Worm (Caenorhabditis elegans) whole organism, midembryonic: ENCODE measurements around the gene C40A11.3.

Experiments used
- T22C8.4 ChIP-seq: fragments of 200-800 bp; sonication (Bioruptor generic); IDR thresholded peaks from 2 replicates; pipeline ENCODE4 v1.3.6; 2022; ENCODE audit warnings: missing genetic modification characterization, missing compliant biosample characterization
- flt-1 ChIP-seq: fragments of 200-800 bp; sonication (Bioruptor generic); IDR thresholded peaks from 2 replicates; pipeline ENCODE4 v1.3.6; 2022; ENCODE audit warnings: missing genetic modification characterization, missing compliant biosample characterization
- klf-2 ChIP-seq: fragments of 200-800 bp; sonication (Bioruptor generic); conservative IDR thresholded peaks from 2 replicates; pipeline ENCODE4 v1.3.6; 2022; ENCODE audit warnings: missing genetic modification reagents, missing genetic modification characterization, missing compliant biosample characterization
- med-1 ChIP-seq: sonication (generic microtip); optimal IDR thresholded peaks from 2 replicates; lab custom pipeline; 2017; ENCODE audit warnings: missing genetic modification characterization, mild to moderate bottlenecking, missing compliant biosample characterization, antibody characterized with exemption, missing genetic modification reagents; ENCODE audit not compliant: insufficient read depth
- ztf-23 ChIP-seq: fragments of 200-800 bp; sonication (Bioruptor generic); IDR thresholded peaks from 2 replicates; pipeline ENCODE4 v1.3.6; 2022; ENCODE audit warnings: missing genetic modification reagents, missing genetic modification characterization, missing compliant biosample characterization
- ztf-29 ChIP-seq: fragments of 200-800 bp; sonication (Bioruptor generic); IDR thresholded peaks from 2 replicates; pipeline ENCODE4 v1.3.6; 2022; ENCODE audit warnings: missing genetic modification reagents, missing genetic modification characterization, missing compliant biosample characterization

DNA sequence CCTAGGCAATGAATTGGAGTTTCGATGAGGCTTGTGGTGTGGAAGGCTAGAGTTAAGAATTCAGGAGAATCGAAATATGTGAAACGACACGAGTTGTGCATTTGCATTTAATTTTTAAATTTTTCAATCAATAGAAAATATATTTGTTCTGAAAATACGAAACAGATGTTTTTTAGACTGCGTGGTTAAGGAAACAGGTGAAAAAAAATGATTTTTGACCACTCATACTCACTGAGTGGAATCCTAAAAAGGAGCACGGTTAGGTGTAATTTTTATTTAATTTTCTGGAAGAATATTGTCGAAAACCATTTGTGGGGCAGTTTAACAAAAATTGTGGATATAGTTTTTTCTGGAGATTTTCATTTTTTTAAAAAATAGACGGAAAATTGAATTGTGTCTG is 24.1 kb upstream of the C40A11.3 start, which contains the start of gene srh-195:
- TF ChIP-seq ztf-23 (GFP tag; lab: Robert Waterston, UW): no peak
- no peak for TF ChIP-seq med-1 (GFP tag; lab: Kevin White, UChicago)
- no peak for TF ChIP-seq T22C8.4 (GFP tag; lab: Robert Waterston, UW)
- no peak for TF ChIP-seq flt-1 (GFP tag; lab: Robert Waterston, UW)
- TF ChIP-seq ztf-29 (GFP tag; lab: Robert Waterston, UW): no peak
- TF ChIP-seq klf-2: no peak
